Worm (Caenorhabditis elegans): ENCODE data around the gene Y43E12A.3.

Y43E12A.3 gene

ce11 chrIV:11037118-11037719 is 49.5 kb downstream of the Y43E12A.3 start (continued):
- TF ChIP-seq R02D3.7 (tag; optimal IDR thresholded peaks at IDR 0.05) (no peak), vab-7 (GFP tag; IDR thresholded peaks at IDR 0.05) (no peak), dmd-6 (GFP tag; IDR thresholded peaks at IDR 0.05) (peak; percentile 32; the same call in 1 of the 2 replicates), nhr-76 (tag; optimal IDR thresholded peaks at IDR 0.05) (no peak), daf-16 (GFP tag; optimal IDR thresholded peaks at IDR 0.05) (no peak), daf-16 (tag; optimal IDR thresholded peaks at IDR 0.05) (peak; percentile 74), hif-1 (tag; optimal IDR thresholded peaks at IDR 0.05) (no peak), zfp-2 (tag; optimal IDR thresholded peaks at IDR 0.05) (no peak), madf-5 (GFP tag; IDR thresholded peaks at IDR 0.05) (no peak), daf-12 (tag; optimal IDR thresholded peaks at IDR 0.05) (no peak), D1046.2 (GFP tag; IDR thresholded peaks at IDR 0.05) (no peak), zag-1 (tag; optimal IDR thresholded peaks at IDR 0.05) (no peak), F10B5.3 (tag; optimal IDR thresholded peaks at IDR 0.05) (no peak), T20F7.1 (GFP tag; optimal IDR thresholded peaks at IDR 0.05) (no peak), nhr-6 (tag; optimal IDR thresholded peaks at IDR 0.05) (no peak), gei-8 (GFP tag; optimal IDR thresholded peaks at IDR 0.05) (no peak), unc-62 (GFP tag; optimal IDR thresholded peaks at IDR 0.05 in 1 of 2) (no peak), unc-62 (tag; optimal IDR thresholded peaks at IDR 0.05) (no peak), nhr-48 (tag; optimal IDR thresholded peaks at IDR 0.05) (no peak), F44E2.7 (GFP tag; IDR thresholded peaks at IDR 0.05) (no peak), duxl-1 (tag; optimal IDR thresholded peaks at IDR 0.05; ENCODE audit: poor library complexity) (no peak), F26F4.8 (GFP tag; conservative IDR thresholded peaks at IDR 0.05) (no peak), nhr-25 (tag; optimal IDR thresholded peaks at IDR 0.05; ENCODE audit: borderline replicate concordance, insufficient read depth) (no peak), dmd-8 (GFP tag; IDR thresholded peaks at IDR 0.05) (no peak), mxl-3 (GFP tag; optimal IDR thresholded peaks at IDR 0.05) (no peak), egl-27 (tag; optimal IDR thresholded peaks at IDR 0.05) (no peak), ceh-62 (tag; optimal IDR thresholded peaks at IDR 0.05) (no peak), lin-1 (GFP tag; IDR thresholded peaks at IDR 0.05) (no peak), zip-11 (GFP tag; IDR thresholded peaks at IDR 0.05) (no peak)

- TF ChIP-seq nhr-48 (tag; optimal IDR thresholded peaks at IDR 0.05), result no peak
- peak in 1 of 2 experiments; percentile 43 for TF ChIP-seq unc-62 (GFP tag; optimal IDR thresholded peaks at IDR 0.05 in 1 of 2)
- TF ChIP-seq unc-62 (tag; optimal IDR thresholded peaks at IDR 0.05), result no peak
Measured at ce11 chrIV:11038218-11038617, 50.5 kb downstream of the Y43E12A.3 start.

- TF ChIP-seq hlh-30 (tag; optimal IDR thresholded peaks at IDR 0.05; ENCODE audit: insufficient read depth) (no peak), sdz-12 (GFP tag; optimal IDR thresholded peaks at IDR 0.05) (no peak), cey-2 (tag; optimal IDR thresholded peaks at IDR 0.05; ENCODE audit: borderline replicate concordance, insufficient read depth) (no peak)
Measured at ce11 chrIV:11038618-11038664, 50.7 kb downstream of the Y43E12A.3 start, which contains the start of gene kdin-1. TSS of gene kdin-1 (plus strand) at chrIV:11038655.

ce11 chrIV:11038665-11039064 is 51.0 kb downstream of the Y43E12A.3 start:
- TF ChIP-seq mes-2 (tag; optimal IDR thresholded peaks at IDR 0.05; ENCODE audit: poor library complexity, severe bottlenecking) (peak; percentile 6), ZK337.2 (GFP tag; IDR thresholded peaks at IDR 0.05) (no peak), aha-1 (tag) (peak; percentile 13), daf-19 (GFP tag; conservative IDR thresholded peaks at IDR 0.05) (no peak), sdz-12 (GFP tag; optimal IDR thresholded peaks at IDR 0.05) (no peak), pha-4 (GFP tag; IDR thresholded peaks at IDR 0.05) (no peak), pha-4 (tag; optimal IDR thresholded peaks at IDR 0.05) (no peak), nhr-6 (tag; optimal IDR thresholded peaks at IDR 0.05) (no peak), hmg-1.1 (GFP tag; IDR thresholded peaks at IDR 0.05) (0 out of 2 replicates have a peak, but pooled peaks have one; percentile 9), mxl-3 (GFP tag; optimal IDR thresholded peaks at IDR 0.05) (no peak), nhr-237 (tag; optimal IDR thresholded peaks at IDR 0.05) (no peak), gei-8 (GFP tag; optimal IDR thresholded peaks at IDR 0.05) (no peak), R02D3.7 (tag; optimal IDR thresholded peaks at IDR 0.05) (no peak), fos-1 (tag; optimal IDR thresholded peaks at IDR 0.05) (no peak), ctbp-1 (GFP tag; IDR thresholded peaks at IDR 0.05) (0 out of 2 replicates have a peak, but pooled peaks have one; percentile 27), Y48G9A.11 (GFP tag; IDR thresholded peaks at IDR 0.05) (no peak), hif-1 (tag; optimal IDR thresholded peaks at IDR 0.05) (no peak), daf-16 (GFP tag; optimal IDR thresholded peaks at IDR 0.05) (no peak), daf-16 (tag; optimal IDR thresholded peaks at IDR 0.05) (no peak)
